Worm (Caenorhabditis elegans) whole organism, L3 larva: Measurements from ENCODE around the gene tat-3.

Experiments
- fkh-10 ChIP-seq: sonication (generic microtip); optimal IDR thresholded peaks from 2 replicates; lab custom pipeline; 2017; ENCODE audit warnings: missing biosample characterization, missing genetic modification reagents, missing genetic modification characterization
- hmg-11 ChIP-seq: sonication (generic microtip); optimal IDR thresholded peaks from 2 replicates; lab custom pipeline; 2016; ENCODE audit warnings: missing genetic modification characterization, missing compliant biosample characterization
- jun-1 ChIP-seq: fragments of 150-350 bp; optimal IDR thresholded peaks from 2 replicates; lab custom pipeline; 2014; ENCODE audit warnings: missing biosample characterization, missing genetic modification reagents, missing genetic modification characterization
- mdl-1 ChIP-seq: fragments of 150-350 bp; optimal IDR thresholded peaks from 2 replicates; lab custom pipeline; 2014; ENCODE audit warnings: missing biosample characterization, missing genetic modification characterization
- nhr-11 ChIP-seq: fragments of 150-350 bp; optimal IDR thresholded peaks from 2 replicates; lab custom pipeline; 2014; ENCODE audit warnings: missing biosample characterization, missing genetic modification characterization
- nhr-23 ChIP-seq: fragments of 150-350 bp; optimal IDR thresholded peaks from 2 replicates; lab custom pipeline; 2014; ENCODE audit warnings: missing biosample characterization, missing genetic modification reagents, missing genetic modification characterization
- nhr-237 ChIP-seq: fragments of 150-350 bp; optimal IDR thresholded peaks from 2 replicates; lab custom pipeline; 2014; ENCODE audit warnings: missing biosample characterization, missing genetic modification characterization
- snpc-4 ChIP-seq: fragments of 150-350 bp; optimal IDR thresholded peaks from 2 replicates; lab custom pipeline; 2014; ENCODE audit warnings: missing biosample characterization, missing genetic modification characterization
- unc-62 ChIP-seq: fragments of 150-350 bp; sonication (generic microtip); optimal IDR thresholded peaks from 4 replicates; lab custom pipeline; 2014; ENCODE audit warnings: missing biosample characterization, missing genetic modification reagents, missing genetic modification characterization
- ztf-11 ChIP-seq: fragments of 150-350 bp; optimal IDR thresholded peaks from 2 replicates; lab custom pipeline; 2014; ENCODE audit warnings: missing biosample characterization, missing genetic modification characterization
- ztf-4 ChIP-seq: fragments of 150-350 bp; optimal IDR thresholded peaks from 2 replicates; lab custom pipeline; 2014; ENCODE audit warnings: missing biosample characterization, missing genetic modification characterization

DNA sequence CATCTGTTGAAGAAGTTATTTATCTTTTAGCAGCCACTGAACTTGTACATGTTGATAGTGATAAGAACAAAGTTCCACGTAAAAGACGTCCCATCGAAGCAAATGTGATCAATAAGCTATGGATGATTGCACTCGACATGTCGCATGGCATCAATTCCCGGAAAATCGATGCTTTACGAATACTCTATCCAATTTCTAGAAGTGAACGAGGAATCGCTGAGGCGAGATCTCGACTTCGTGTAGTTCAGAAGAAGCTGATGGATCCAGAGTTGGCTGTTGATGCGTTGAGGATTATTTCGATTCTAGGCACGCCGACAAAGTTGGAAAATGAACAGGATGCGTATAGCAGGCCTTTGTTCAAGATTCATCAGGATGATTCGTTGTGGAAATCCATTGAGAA is 39.2 kb upstream of the tat-3 start:
- no peak for TF ChIP-seq hmg-11 (tag; lab: Kevin White, UChicago)
- TF ChIP-seq ztf-11 (tag; lab: Kevin White, UChicago) = no peak
- TF ChIP-seq unc-62 = no peak
- TF ChIP-seq nhr-237 (tag; lab: Kevin White, UChicago) = no peak
- no peak for TF ChIP-seq snpc-4
- no peak for TF ChIP-seq mdl-1 (tag; lab: Kevin White, UChicago)
- TF ChIP-seq fkh-10 = no peak
- TF ChIP-seq jun-1 (tag; lab: Kevin White, UChicago) = no peak
- no peak for TF ChIP-seq nhr-11
- TF ChIP-seq nhr-23 (tag; lab: Kevin White, UChicago) = no peak
- TF ChIP-seq ztf-4 (tag; lab: Kevin White, UChicago) = no peak
